Fruit fly (Drosophila melanogaster): ENCODE measurements around the gene Mi-2.

DNA sequence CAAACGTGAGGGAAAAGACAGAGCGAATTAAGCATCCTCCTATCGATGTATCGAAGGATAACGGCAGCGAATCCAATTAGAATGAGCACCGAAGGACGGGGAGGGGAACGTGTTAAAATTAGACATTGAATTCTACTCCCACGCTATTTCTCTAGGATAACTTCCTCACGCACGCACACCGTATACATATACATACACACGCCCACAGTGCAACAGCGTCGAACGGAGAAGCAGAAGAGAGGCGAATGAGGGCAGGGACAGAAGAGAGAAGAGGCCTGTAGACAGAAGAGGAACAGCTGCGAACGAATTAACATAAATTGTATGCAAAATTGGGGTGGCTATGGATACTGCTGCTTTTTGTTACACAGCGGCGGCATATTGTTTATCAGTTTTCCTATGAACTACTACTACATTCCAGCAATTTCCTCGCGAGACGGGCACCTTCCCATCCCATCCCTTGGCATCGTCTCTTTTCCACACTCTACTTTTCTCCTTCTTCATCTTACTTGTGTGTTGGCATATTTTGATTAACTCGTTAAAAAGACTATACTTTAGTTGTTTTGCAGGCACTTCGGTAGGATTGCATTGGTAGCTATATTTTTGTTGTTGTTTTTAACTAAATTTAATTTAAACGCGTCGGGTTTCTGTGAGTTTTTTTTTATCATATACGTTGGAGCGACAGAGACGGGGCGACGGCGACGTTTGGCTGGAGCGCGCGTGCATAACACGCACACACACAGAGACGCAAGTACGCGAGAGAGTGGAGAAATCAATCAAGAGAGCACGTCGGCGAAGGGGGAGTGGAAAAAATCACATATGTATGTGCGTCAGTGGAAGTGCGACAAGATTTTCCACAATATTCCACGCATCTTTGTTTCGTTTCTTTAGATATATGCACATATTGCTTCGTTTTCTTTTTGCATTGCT, 1.6 kb downstream of the Mi-2 start:
- TF ChIP-seq CG13123 (GFP tag; optimal IDR thresholded peaks at IDR 0.05) (no peak), Nf-YB (GFP tag; optimal IDR thresholded peaks at IDR 0.05) (no peak), psq (GFP tag; optimal IDR thresholded peaks at IDR 0.05) (no peak)

Measured in whole organism, embryonic.